Fruit fly (Drosophila melanogaster) whole organism, embryonic: Measurements from ENCODE around the gene CG5515.

Experiments
- Atf-2 ChIP-seq: fragments of 200-800 bp; sonication (Bioruptor generic); optimal IDR thresholded peaks from 2 replicates; lab custom pipeline; 2016; ENCODE audit warnings: missing biosample characterization, missing genetic modification characterization
- Blimp-1 ChIP-seq: fragments of 200-800 bp; sonication (Bioruptor generic); optimal IDR thresholded peaks from 3 replicates; lab custom pipeline; 2018; ENCODE audit warnings: missing biosample characterization, missing genetic modification characterization, mild to moderate bottlenecking, moderate library complexity, missing genetic modification reagents
- CG11398 ChIP-seq: fragments of 200-800 bp; sonication (Bioruptor generic); optimal IDR thresholded peaks from 2 replicates; lab custom pipeline; 2016; ENCODE audit warnings: missing biosample characterization, missing genetic modification characterization
- CG12071 ChIP-seq: fragments of 200-800 bp; sonication (Bioruptor generic); optimal IDR thresholded peaks from 3 replicates; lab custom pipeline; 2018; ENCODE audit warnings: missing biosample characterization, mild to moderate bottlenecking, missing genetic modification characterization
- CG13775 ChIP-seq: fragments of 200-800 bp; sonication (Bioruptor generic); optimal IDR thresholded peaks from 3 replicates; lab custom pipeline; 2017; ENCODE audit warnings: missing biosample characterization, mild to moderate bottlenecking, missing genetic modification characterization
- CG14050 ChIP-seq: fragments of 200-800 bp; sonication (Bioruptor generic); IDR thresholded peaks from 3 replicates; pipeline ENCODE4 v1.3.6; 2022; ENCODE audit warnings: missing biosample characterization, missing genetic modification characterization
- CG16863 ChIP-seq: fragments of 200-800 bp; sonication (Bioruptor generic); optimal IDR thresholded peaks from 3 replicates; lab custom pipeline; 2016; ENCODE audit warnings: missing biosample characterization, missing genetic modification characterization
- CG17359 ChIP-seq: fragments of 200-800 bp; sonication (Bioruptor generic); optimal IDR thresholded peaks from 3 replicates; lab custom pipeline; 2018; ENCODE audit warnings: missing biosample characterization, mild to moderate bottlenecking, missing genetic modification characterization, moderate library complexity
- CG18476 ChIP-seq: fragments of 200-800 bp; sonication (Bioruptor generic); optimal IDR thresholded peaks from 2 replicates; lab custom pipeline; 2016; ENCODE audit warnings: missing biosample characterization, mild to moderate bottlenecking, missing genetic modification characterization
- CG2120 ChIP-seq: fragments of 200-800 bp; sonication (Bioruptor generic); optimal IDR thresholded peaks from 3 replicates; lab custom pipeline; 2016; ENCODE audit warnings: missing biosample characterization, missing genetic modification characterization
- CG2129 ChIP-seq: fragments of 200-800 bp; sonication (Bioruptor generic); IDR thresholded peaks from 2 replicates; pipeline ENCODE4 v1.3.6; 2022; ENCODE audit warnings: missing biosample characterization, missing genetic modification characterization; ENCODE audit not compliant: partially characterized antibody
- CG3163 ChIP-seq: fragments of 200-800 bp; sonication (Bioruptor generic); optimal IDR thresholded peaks from 3 replicates; lab custom pipeline; 2016; ENCODE audit warnings: missing biosample characterization, missing genetic modification characterization
- CG4730 ChIP-seq: fragments of 200-800 bp; sonication (Bioruptor generic); IDR thresholded peaks from 2 replicates; pipeline ENCODE4 v1.3.6; 2022; ENCODE audit warnings: missing biosample characterization, missing genetic modification characterization
- CG5180 ChIP-seq: fragments of 200-800 bp; sonication (Bioruptor generic); optimal IDR thresholded peaks from 3 replicates; lab custom pipeline; 2017; ENCODE audit warnings: missing biosample characterization, missing genetic modification characterization, mild to moderate bottlenecking, moderate library complexity, missing genetic modification reagents
- CG6254 ChIP-seq: fragments of 200-800 bp; sonication (Bioruptor generic); optimal IDR thresholded peaks from 3 replicates; lab custom pipeline; 2017; ENCODE audit warnings: mild to moderate bottlenecking, missing biosample characterization, missing genetic modification reagents, missing genetic modification characterization
- CG7271 ChIP-seq: fragments of 200-800 bp; sonication (Bioruptor generic); optimal IDR thresholded peaks from 2 replicates; lab custom pipeline; 2018; ENCODE audit warnings: missing biosample characterization, mild to moderate bottlenecking, missing genetic modification characterization, moderate library complexity
- CG7786 ChIP-seq: fragments of 200-800 bp; sonication (Bioruptor generic); optimal IDR thresholded peaks from 2 replicates; lab custom pipeline; 2016; ENCODE audit warnings: missing biosample characterization, missing genetic modification characterization
- CG9215 ChIP-seq: fragments of 200-800 bp; sonication (Bioruptor generic); IDR thresholded peaks from 2 replicates; pipeline ENCODE4 v1.3.6; 2022; ENCODE audit warnings: missing biosample characterization, missing genetic modification characterization
- CHES-1-like ChIP-seq: fragments of 200-800 bp; sonication (Bioruptor generic); optimal IDR thresholded peaks from 2 replicates; lab custom pipeline; 2016; ENCODE audit warnings: missing biosample characterization, missing genetic modification characterization
- CoRest ChIP-seq: fragments of 200-800 bp; sonication (Bioruptor generic); optimal IDR thresholded peaks from 3 replicates; lab custom pipeline; 2018; ENCODE audit warnings: missing biosample characterization, mild to moderate bottlenecking, missing genetic modification characterization, moderate library complexity
- D19A ChIP-seq: fragments of 200-800 bp; optimal IDR thresholded peaks from 3 replicates; lab custom pipeline; 2019; ENCODE audit warnings: missing biosample characterization, mild to moderate bottlenecking, missing genetic modification characterization, moderate library complexity
- Eip74EF ChIP-seq, 2 experiments: fragments of 200-800 bp in 1 of 2; fragments of >200 bp in 1 of 2; sonication (Bioruptor generic) in 1 of 2; optimal IDR thresholded peaks; 2 replicates each; lab custom pipeline; 2017 to 2019; ENCODE audit warnings: missing biosample characterization in 2 of 2, missing genetic modification characterization in 2 of 2, mild to moderate bottlenecking in 1 of 2, moderate library complexity in 1 of 2
- Ets97D ChIP-seq: fragments of 200-800 bp; sonication (Bioruptor generic); optimal IDR thresholded peaks from 3 replicates; lab custom pipeline; 2016; ENCODE audit warnings: missing biosample characterization, missing genetic modification characterization
- Fer3 ChIP-seq: fragments of 200-800 bp; sonication (Bioruptor generic); optimal IDR thresholded peaks from 2 replicates; lab custom pipeline; 2018; ENCODE audit warnings: missing biosample characterization, mild to moderate bottlenecking, missing genetic modification characterization, moderate library complexity
- Hsf ChIP-seq: fragments of 200-800 bp; sonication (Bioruptor generic); optimal IDR thresholded peaks from 3 replicates; lab custom pipeline; 2016; ENCODE audit warnings: missing biosample characterization, missing genetic modification characterization
- Kr ChIP-seq: fragments of 200-800 bp; sonication (Bioruptor generic); optimal IDR thresholded peaks from 2 replicates; lab custom pipeline; 2017; ENCODE audit warnings: missing biosample characterization, mild to moderate bottlenecking, missing genetic modification characterization
- MESR4 ChIP-seq: fragments of 200-800 bp; sonication (Bioruptor generic); optimal IDR thresholded peaks from 2 replicates; lab custom pipeline; 2018; ENCODE audit warnings: missing biosample characterization, mild to moderate bottlenecking, missing genetic modification characterization, moderate library complexity
- Med ChIP-seq: fragments of 200-800 bp; sonication (Bioruptor generic); peaks from one replicate; lab custom pipeline; 2016; ENCODE audit warnings: missing biosample characterization, missing genetic modification characterization, mild to moderate bottlenecking, inconsistent platforms, moderate library complexity
- Scr ChIP-seq: fragments of 200-800 bp; sonication (Bioruptor generic); IDR thresholded peaks from 2 replicates; pipeline ENCODE4 v1.3.6; 2022; ENCODE audit warnings: missing biosample characterization, missing genetic modification characterization; ENCODE audit not compliant: partially characterized antibody
- Spps ChIP-seq: fragments of 200-800 bp; sonication (Bioruptor generic); optimal IDR thresholded peaks from 2 replicates; lab custom pipeline; 2018; ENCODE audit warnings: missing biosample characterization, mild to moderate bottlenecking, missing genetic modification characterization
- ab ChIP-seq: fragments of 200-800 bp; sonication (Bioruptor generic); optimal IDR thresholded peaks from 2 replicates; lab custom pipeline; 2016; ENCODE audit warnings: missing biosample characterization, missing genetic modification characterization
- abd-A ChIP-seq: fragments of 200-800 bp; sonication (Bioruptor generic); optimal IDR thresholded peaks from 3 replicates; lab custom pipeline; 2019; ENCODE audit warnings: missing biosample characterization, mild to moderate bottlenecking, missing genetic modification characterization, moderate library complexity
- btn ChIP-seq: fragments of 200-800 bp; sonication (Bioruptor generic); optimal IDR thresholded peaks from 2 replicates; lab custom pipeline; 2016; ENCODE audit warnings: missing biosample characterization, missing genetic modification characterization
- cg ChIP-seq: fragments of 200-800 bp; sonication (Bioruptor generic); optimal IDR thresholded peaks from 3 replicates; lab custom pipeline; 2019; ENCODE audit warnings: missing biosample characterization, mild to moderate bottlenecking, missing genetic modification characterization, moderate library complexity
- chinmo ChIP-seq: fragments of 200-800 bp; sonication (Bioruptor generic); IDR thresholded peaks from 4 replicates; pipeline ENCODE4 v1.3.6; 2022; ENCODE audit warnings: missing biosample characterization, missing genetic modification characterization; ENCODE audit not compliant: partially characterized antibody
- dm ChIP-seq: fragments of 200-800 bp; sonication (Bioruptor generic); optimal IDR thresholded peaks from 3 replicates; lab custom pipeline; 2016; ENCODE audit warnings: missing biosample characterization, missing genetic modification characterization
- dmrt99B ChIP-seq: fragments of 200-800 bp; sonication (Bioruptor generic); optimal IDR thresholded peaks from 2 replicates; lab custom pipeline; 2018; ENCODE audit warnings: missing biosample characterization, mild to moderate bottlenecking, missing genetic modification characterization, moderate library complexity
- eve ChIP-seq, 2 experiments: fragments of >200 bp; optimal IDR thresholded peaks; 2 replicates each; lab custom pipeline; 2017; ENCODE audit warnings: missing biosample characterization in 2 of 2, missing genetic modification characterization in 2 of 2
- gro ChIP-seq: fragments of 200-800 bp; sonication (Bioruptor generic); optimal IDR thresholded peaks from 2 replicates; lab custom pipeline; 2016; ENCODE audit warnings: missing biosample characterization, missing genetic modification characterization
- hth ChIP-seq: fragments of >200 bp; optimal IDR thresholded peaks from 2 replicates; lab custom pipeline; 2017; ENCODE audit warnings: inconsistent platforms
- maf-S ChIP-seq: fragments of 200-800 bp; sonication (Bioruptor generic); optimal IDR thresholded peaks from 2 replicates; lab custom pipeline; 2016; ENCODE audit warnings: missing biosample characterization, missing genetic modification characterization
- pzg ChIP-seq: fragments of 200-800 bp; sonication (Bioruptor generic); optimal IDR thresholded peaks from 3 replicates; lab custom pipeline; 2018; ENCODE audit warnings: missing biosample characterization, mild to moderate bottlenecking, missing genetic modification characterization, moderate library complexity
- slp2 ChIP-seq: fragments of 200-800 bp; sonication (Bioruptor generic); optimal IDR thresholded peaks from 2 replicates; lab custom pipeline; 2016; ENCODE audit warnings: missing biosample characterization, missing genetic modification characterization
- sqz ChIP-seq: fragments of 200-800 bp; sonication (Bioruptor generic); optimal IDR thresholded peaks from 3 replicates; lab custom pipeline; 2018; ENCODE audit warnings: missing biosample characterization, mild to moderate bottlenecking, missing genetic modification characterization
- sug ChIP-seq: fragments of 200-800 bp; optimal IDR thresholded peaks from 2 replicates; lab custom pipeline; 2019; ENCODE audit warnings: missing biosample characterization, mild to moderate bottlenecking, missing genetic modification characterization, moderate library complexity
- trem ChIP-seq: fragments of 200-800 bp; optimal IDR thresholded peaks from 3 replicates; lab custom pipeline; 2019; ENCODE audit warnings: missing biosample characterization, mild to moderate bottlenecking, missing genetic modification characterization, moderate library complexity
- trh ChIP-seq: fragments of 200-800 bp; sonication (Bioruptor generic); optimal IDR thresholded peaks from 2 replicates; lab custom pipeline; 2016; ENCODE audit warnings: missing biosample characterization, missing genetic modification characterization
- tup ChIP-seq: fragments of 200-800 bp; sonication (Bioruptor generic); optimal IDR thresholded peaks from 2 replicates; lab custom pipeline; 2016; ENCODE audit warnings: missing biosample characterization, mild to moderate bottlenecking, missing genetic modification characterization, moderate library complexity
- vvl ChIP-seq: fragments of 200-800 bp; sonication (Bioruptor generic); IDR thresholded peaks from 2 replicates; pipeline ENCODE4 v1.3.6; 2022; ENCODE audit warnings: missing biosample characterization, missing genetic modification characterization

The CG5515 gene

DNA sequence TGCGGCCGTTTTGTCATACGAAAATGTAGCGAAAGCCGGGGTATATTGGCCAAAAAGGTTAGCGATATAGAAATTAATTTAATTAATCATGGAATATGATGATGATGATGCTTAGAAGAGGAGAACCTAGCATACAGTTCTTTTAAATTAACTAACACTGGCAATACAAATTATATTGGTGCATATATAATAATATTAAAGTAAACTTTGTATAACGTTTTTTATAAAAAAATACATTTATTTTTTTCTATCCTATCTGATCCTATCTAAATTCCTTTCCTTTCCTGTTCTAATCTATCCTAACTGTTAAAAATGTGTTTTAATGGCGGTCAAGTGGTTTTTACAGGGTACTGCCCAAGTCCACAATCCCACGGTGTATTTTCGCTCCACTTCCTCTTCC lies 17.2 kb upstream of the CG5515 start (continued):
- TF ChIP-seq CG5180 (GFP tag; lab: Kevin White, UChicago): peak; percentile 14
- TF ChIP-seq CG13775 (GFP tag; lab: Kevin White, UChicago): no peak
- TF ChIP-seq CG11398 (GFP tag; lab: Kevin White, UChicago): no peak
- peak; percentile 23 for TF ChIP-seq CG17359
- TF ChIP-seq CG4730: no peak
- peak; percentile 58 for TF ChIP-seq CoRest (tag; lab: Kevin White, UChicago)
- TF ChIP-seq Atf-2 (GFP tag; lab: Kevin White, UChicago): no peak
- TF ChIP-seq Fer3: no peak
- TF ChIP-seq CG18476 (GFP tag; lab: Kevin White, UChicago): no peak
- no peak for TF ChIP-seq CG14050 (GFP tag; lab: Robert Waterston, UW)
- TF ChIP-seq D19A (tag; lab: Kevin White, UChicago): no peak
- no peak for TF ChIP-seq abd-A
- no peak for TF ChIP-seq CHES-1-like (GFP tag; lab: Kevin White, UChicago)
- TF ChIP-seq, all 482 proteins: peak for 64

DNA sequence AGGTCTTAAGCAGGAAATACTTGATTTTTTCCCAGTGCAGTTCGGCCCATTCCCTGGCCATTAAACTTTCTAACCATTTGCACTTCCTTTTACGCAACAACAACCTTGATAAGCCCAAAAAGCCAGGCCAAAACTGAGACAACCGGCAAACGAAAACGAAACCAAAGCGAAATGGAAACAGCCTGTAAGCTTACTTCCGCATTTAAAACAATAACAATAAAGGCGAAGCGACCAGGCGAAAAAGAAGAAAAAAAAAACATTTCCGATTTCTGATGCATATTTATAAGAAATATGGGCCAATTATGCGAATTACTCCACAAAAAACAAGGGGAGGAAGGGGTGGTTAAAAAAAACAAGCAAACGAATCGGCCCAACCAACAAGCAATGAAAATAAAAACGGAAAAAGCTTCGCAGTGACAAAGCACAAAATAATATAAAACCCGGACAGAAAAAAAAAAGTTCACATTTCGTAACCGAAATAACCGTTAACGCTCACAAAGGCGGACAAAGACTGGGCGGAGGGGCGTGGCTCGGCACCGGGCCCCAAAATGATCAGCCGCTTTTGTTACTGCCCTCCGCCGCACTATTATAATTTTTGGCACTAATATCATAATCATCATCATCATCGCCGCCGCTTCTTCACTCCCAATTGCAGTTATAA lies 16.7 kb upstream of the CG5515 start:
- TF ChIP-seq eve (GFP tag; optimal IDR thresholded peaks at IDR 0.05; lab: Kevin White, UChicago): no peak
- no peak for TF ChIP-seq Scr (GFP tag; lab: Robert Waterston, UW)
- no peak for TF ChIP-seq CG2129 (GFP tag; lab: Robert Waterston, UW)
- TF ChIP-seq trem (tag; lab: Kevin White, UChicago): no peak
- TF ChIP-seq CG7271: no peak
- TF ChIP-seq CG16863: no peak
- TF ChIP-seq tup (GFP tag; lab: Kevin White, UChicago): no peak
- no peak for TF ChIP-seq ab (GFP tag; lab: Kevin White, UChicago)
- no peak for TF ChIP-seq gro (GFP tag; lab: Kevin White, UChicago)
- TF ChIP-seq CG7786: no peak
- TF ChIP-seq cg (GFP tag; lab: Kevin White, UChicago): no peak
- peak in 1 of 2 experiments; percentile 83 for TF ChIP-seq Eip74EF (GFP tag; optimal IDR thresholded peaks at IDR 0.05; lab: Kevin White, UChicago)
- TF ChIP-seq pzg (GFP tag; lab: Kevin White, UChicago): no peak
- TF ChIP-seq Med: no peak
- TF ChIP-seq CG2120 (GFP tag; lab: Kevin White, UChicago): no peak
- no peak for TF ChIP-seq CG9215 (GFP tag; lab: Robert Waterston, UW)
- TF ChIP-seq maf-S (GFP tag; lab: Kevin White, UChicago): no peak
- no peak for TF ChIP-seq CG6254
- peak; percentile 82; the same call in 2 of the 4 replicates for TF ChIP-seq chinmo (GFP tag; lab: Robert Waterston, UW)
- no peak for TF ChIP-seq btn (GFP tag; lab: Kevin White, UChicago)
- no peak for TF ChIP-seq MESR4
- TF ChIP-seq vvl: peak; percentile 44; the same call in 1 of the 2 replicates
- TF ChIP-seq slp2: no peak
- TF ChIP-seq Ets97D (GFP tag; lab: Kevin White, UChicago): no peak
- no peak for TF ChIP-seq dmrt99B (tag; lab: Kevin White, UChicago)
- TF ChIP-seq CG3163 (GFP tag; lab: Kevin White, UChicago): no peak
- TF ChIP-seq Spps (tag; lab: Kevin White, UChicago): no peak
- no peak for TF ChIP-seq Kr (GFP tag; lab: Kevin White, UChicago)
- TF ChIP-seq sug (tag; lab: Kevin White, UChicago): no peak
- peak; percentile 56 for TF ChIP-seq Blimp-1
- no peak for TF ChIP-seq trh
- TF ChIP-seq CG12071 (GFP tag; lab: Kevin White, UChicago): no peak
- no peak for TF ChIP-seq Hsf (GFP tag; lab: Kevin White, UChicago)
- peak; percentile 67 for TF ChIP-seq sqz (GFP tag; lab: Kevin White, UChicago)
- no peak for TF ChIP-seq dm (GFP tag; lab: Kevin White, UChicago)
- no peak for TF ChIP-seq hth (lab: Kevin White, UChicago)
